Fruit fly (Drosophila melanogaster): ENCODE data around the gene Cubn2.

Cubn2 gene

DNA sequence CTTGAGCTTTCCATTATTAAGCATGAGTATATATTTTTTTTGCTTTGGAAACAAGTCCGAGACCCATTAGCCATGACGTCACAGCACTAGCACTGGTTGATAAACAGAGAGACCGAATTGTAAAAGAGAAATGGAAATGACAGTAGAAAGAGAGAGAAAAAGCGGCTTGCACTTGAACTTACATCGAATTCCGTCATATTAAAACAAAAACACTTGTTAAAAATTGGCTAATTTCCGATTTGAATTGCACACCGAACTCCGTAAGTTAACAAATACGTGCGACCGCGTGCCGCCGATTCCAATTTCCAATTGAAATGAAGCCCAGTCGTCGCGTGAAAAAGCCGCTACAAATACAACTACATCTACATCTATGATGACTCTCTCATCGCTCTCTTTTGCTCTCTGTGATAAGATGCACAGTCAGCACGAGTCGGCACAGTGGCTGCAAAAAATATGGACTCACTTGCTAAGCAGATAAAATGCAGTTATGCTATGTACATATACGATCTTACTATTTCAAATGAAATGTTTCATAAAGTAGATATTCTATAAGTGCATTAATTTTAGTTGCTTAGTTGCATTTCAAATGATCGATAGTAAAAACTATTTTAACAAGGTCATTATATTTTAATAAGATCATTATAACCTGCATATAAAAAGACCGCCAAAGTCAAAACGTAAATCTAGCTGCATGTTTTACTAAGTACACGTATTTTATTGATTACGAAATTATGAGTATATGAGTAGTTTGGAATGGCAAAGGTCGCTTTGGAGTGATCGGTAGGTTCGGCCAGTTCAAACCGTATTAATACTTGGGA, 5.3 kb upstream of the Cubn2 start (continued):
- TF ChIP-seq ATbp (GFP tag; optimal IDR thresholded peaks at IDR 0.05) (no peak), CG33557 (GFP tag; optimal IDR thresholded peaks at IDR 0.05) (no peak), disco-r (GFP tag; optimal IDR thresholded peaks at IDR 0.05) (no peak), sr (GFP tag; IDR thresholded peaks at IDR 0.05) (no peak), CG9727 (GFP tag; optimal IDR thresholded peaks at IDR 0.05) (no peak), CG10543 (GFP tag; optimal IDR thresholded peaks at IDR 0.05) (no peak), Jarid2 (GFP tag; optimal IDR thresholded peaks at IDR 0.05) (peak; percentile 48), cato (GFP tag; optimal IDR thresholded peaks at IDR 0.05; ENCODE audit: borderline replicate concordance) (no peak), Dbx (GFP tag; IDR thresholded peaks at IDR 0.05) (no peak), jigr1 (GFP tag; IDR thresholded peaks at IDR 0.05) (no peak), CG15514 (GFP tag; optimal IDR thresholded peaks at IDR 0.05) (no peak), CG9876 (GFP tag; optimal IDR thresholded peaks at IDR 0.05) (no peak), al (GFP tag; IDR thresholded peaks at IDR 0.05) (no peak), CTCF (GFP tag; optimal IDR thresholded peaks at IDR 0.05) (no peak), psq (GFP tag; optimal IDR thresholded peaks at IDR 0.05) (no peak), cg (GFP tag; optimal IDR thresholded peaks at IDR 0.05) (peak; percentile 86), CG7839 (tag; optimal IDR thresholded peaks at IDR 0.05) (peak; percentile 59), Dfd (GFP tag; optimal IDR thresholded peaks at IDR 0.05) (no peak), CG3407 (GFP tag; optimal IDR thresholded peaks at IDR 0.05) (no peak), Meics (GFP tag; optimal IDR thresholded peaks at IDR 0.05) (peak; percentile 53), eve (GFP tag; optimal IDR thresholded peaks at IDR 0.05) (no peak), onecut (GFP tag; IDR thresholded peaks at IDR 0.05) (peak; percentile 52), Six4 (GFP tag; optimal IDR thresholded peaks at IDR 0.05) (no peak), nerfin-1 (tag; optimal IDR thresholded peaks at IDR 0.05) (peak; percentile 45), Ets97D (GFP tag; optimal IDR thresholded peaks at IDR 0.05) (no peak), B-H1 (GFP tag; IDR thresholded peaks at IDR 0.05) (no peak; the same call in 2 of the 3 replicates), Blimp-1 (GFP tag; optimal IDR thresholded peaks at IDR 0.05) (no peak), ac (GFP tag; optimal IDR thresholded peaks at IDR 0.05) (no peak), CG8765 (GFP tag; IDR thresholded peaks at IDR 0.05) (no peak), sqz (GFP tag; optimal IDR thresholded peaks at IDR 0.05) (peak; percentile 72), vnd (GFP tag; IDR thresholded peaks at IDR 0.05; ENCODE audit: partially characterized antibody) (no peak), Kr (GFP tag; optimal IDR thresholded peaks at IDR 0.05) (no peak), CoRest (tag; optimal IDR thresholded peaks at IDR 0.05) (peak; percentile 16), emc (GFP tag; optimal IDR thresholded peaks at IDR 0.05) (no peak), NC2α (GFP tag; optimal IDR thresholded peaks at IDR 0.05) (no peak), zfh2 (GFP tag; optimal IDR thresholded peaks at IDR 0.05) (peak; percentile 13), CG12299 (tag; optimal IDR thresholded peaks at IDR 0.05) (no peak), CG4328 (GFP tag; optimal IDR thresholded peaks at IDR 0.05) (no peak), CG8089 (GFP tag; optimal IDR thresholded peaks at IDR 0.05) (no peak), wdn (GFP tag; IDR thresholded peaks at IDR 0.05) (0 out of 2 replicates have a peak, but pooled peaks have one; percentile 38), CG7271 (tag; optimal IDR thresholded peaks at IDR 0.05) (no peak), fd96Cb (tag; optimal IDR thresholded peaks at IDR 0.05) (no peak), CG15479 (GFP tag; optimal IDR thresholded peaks at IDR 0.05) (no peak), twi (tag; optimal IDR thresholded peaks at IDR 0.05) (no peak), CG11695 (GFP tag; IDR thresholded peaks at IDR 0.05) (peak; percentile 53; the same call in 1 of the 3 replicates), CG12219 (GFP tag; optimal IDR thresholded peaks at IDR 0.05) (peak; percentile 34), CG17186 (GFP tag; optimal IDR thresholded peaks at IDR 0.05) (no peak), CG11560 (tag; IDR thresholded peaks at IDR 0.05) (no peak), chm (GFP tag; IDR thresholded peaks at IDR 0.05) (peak; percentile 55; the same call in 1 of the 2 replicates), MESR4 (GFP tag; optimal IDR thresholded peaks at IDR 0.05) (peak; percentile 14)
